Fruit fly (Drosophila melanogaster) whole organism, adult: Measurements from ENCODE around the gene Cox17.

ENCODE experiments used
- CG11617 ChIP-seq: fragments of 200-800 bp; sonication (Bioruptor generic); optimal IDR thresholded peaks from 2 replicates; lab custom pipeline; 2017; ENCODE audit warnings: mild to moderate bottlenecking, missing biosample characterization, missing genetic modification reagents, missing genetic modification characterization
- CG5204 ChIP-seq: fragments of 200-800 bp; sonication (Bioruptor generic); optimal IDR thresholded peaks from 2 replicates; lab custom pipeline; 2016; ENCODE audit warnings: missing biosample characterization, missing genetic modification characterization
- Crg-1 ChIP-seq: fragments of 200-800 bp; sonication (Bioruptor generic); optimal IDR thresholded peaks from 2 replicates; lab custom pipeline; 2016; ENCODE audit warnings: missing biosample characterization, missing genetic modification characterization

- TF ChIP-seq CG11617, result no peak
- TF ChIP-seq CG5204, result no peak
- peak; percentile 56 for TF ChIP-seq Crg-1 (GFP tag; lab: Kevin White, UChicago)
These were observed 6.1 kb downstream of the Cox17 start for dm6 chrX:15078394-15078793.
